Worm (Caenorhabditis elegans) whole organism, L1 larva: ENCODE results near the gene cmtr-2.

Experiments
- F16B12.6 ChIP-seq: fragments of 150-350 bp; optimal IDR thresholded peaks from 2 replicates; lab custom pipeline; 2014; ENCODE audit warnings: missing biosample characterization, missing genetic modification characterization
- alr-1 ChIP-seq: fragments of 200-800 bp; sonication (Bioruptor generic); optimal IDR thresholded peaks from 2 replicates; lab custom pipeline; 2018; ENCODE audit warnings: borderline replicate concordance, mild to moderate bottlenecking, missing genetic modification characterization, missing compliant biosample characterization
- ama-1 ChIP-seq: fragments of 150-350 bp; optimal IDR thresholded peaks from 2 replicates; lab custom pipeline; 2014
- egl-27 ChIP-seq, 2 experiments: fragments of 150-350 bp in 1 of 2; sonication (generic microtip); optimal IDR thresholded peaks; 3 replicates each; lab custom pipeline; 2017 to 2018; ENCODE audit warnings: missing biosample characterization in 2 of 2, missing genetic modification characterization in 2 of 2, missing genetic modification reagents in 2 of 2
- elt-3 ChIP-seq, 6 experiments: fragments of 150-350 bp in 1 of 6; sonication (generic microtip); optimal IDR thresholded peaks; 2 replicates each; lab custom pipeline; 2017 to 2018; ENCODE audit warnings: missing biosample characterization in 6 of 6, missing genetic modification characterization in 6 of 6, inconsistent platforms in 1 of 6
- mdl-1 ChIP-seq, 2 experiments: fragments of 150-350 bp; optimal IDR thresholded peaks; 2 replicates each; lab custom pipeline; 2014 to 2017; ENCODE audit warnings: missing biosample characterization in 2 of 2, missing genetic modification characterization in 2 of 2, inconsistent platforms in 1 of 2
- mep-1 ChIP-seq: fragments of 150-350 bp; optimal IDR thresholded peaks from 2 replicates; lab custom pipeline; 2014; ENCODE audit warnings: missing biosample characterization, missing genetic modification characterization
- nhr-11 ChIP-seq: fragments of 150-350 bp; optimal IDR thresholded peaks from 2 replicates; lab custom pipeline; 2014; ENCODE audit warnings: missing biosample characterization, missing genetic modification characterization
- nhr-77 ChIP-seq: fragments of 150-350 bp; optimal IDR thresholded peaks from 2 replicates; lab custom pipeline; 2014; ENCODE audit warnings: missing biosample characterization, missing genetic modification characterization
- ztf-4 ChIP-seq: fragments of 150-350 bp; optimal IDR thresholded peaks from 2 replicates; lab custom pipeline; 2014; ENCODE audit warnings: missing biosample characterization, missing genetic modification characterization

DNA sequence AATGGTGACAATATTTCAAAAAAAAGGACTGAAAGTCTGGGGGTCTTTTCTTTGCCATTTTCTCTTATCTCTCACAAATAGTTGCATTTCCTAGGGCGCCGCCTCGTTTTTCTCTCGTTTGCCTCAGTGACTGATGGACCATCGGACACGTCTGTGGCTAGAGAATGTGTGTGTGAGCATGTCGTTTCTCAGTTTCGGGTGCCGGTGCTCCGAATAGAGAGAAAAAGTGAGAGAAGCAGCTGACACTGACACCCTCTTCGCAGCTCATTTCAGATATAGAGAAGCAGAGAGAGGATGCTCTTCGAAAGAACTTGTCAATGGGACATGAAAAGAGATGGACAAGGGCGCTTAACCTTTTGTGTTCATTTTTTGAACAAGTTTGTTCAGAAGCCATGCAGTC, 40.6 kb downstream of the cmtr-2 start:
- TF ChIP-seq mep-1 (tag; lab: Kevin White, UChicago): no peak
- no peak for TF ChIP-seq ama-1 (lab: Kevin White, UChicago)
- TF ChIP-seq egl-27 (tag; optimal IDR thresholded peaks at IDR 0.05; lab: Kevin White, UChicago): no peak
- no peak for TF ChIP-seq nhr-77
- TF ChIP-seq alr-1 (tag; lab: Kevin White, UChicago): no peak
- no peak for TF ChIP-seq ztf-4
- TF ChIP-seq F16B12.6 (tag; lab: Kevin White, UChicago): no peak
- no peak for TF ChIP-seq elt-3 (tag; optimal IDR thresholded peaks at IDR 0.05; lab: Kevin White, UChicago)
- no peak for TF ChIP-seq nhr-11
- TF ChIP-seq mdl-1 (tag; optimal IDR thresholded peaks at IDR 0.05; lab: Kevin White, UChicago): no peak
